Worm (Caenorhabditis elegans): ENCODE measurements around the gene M163.21.

DNA sequence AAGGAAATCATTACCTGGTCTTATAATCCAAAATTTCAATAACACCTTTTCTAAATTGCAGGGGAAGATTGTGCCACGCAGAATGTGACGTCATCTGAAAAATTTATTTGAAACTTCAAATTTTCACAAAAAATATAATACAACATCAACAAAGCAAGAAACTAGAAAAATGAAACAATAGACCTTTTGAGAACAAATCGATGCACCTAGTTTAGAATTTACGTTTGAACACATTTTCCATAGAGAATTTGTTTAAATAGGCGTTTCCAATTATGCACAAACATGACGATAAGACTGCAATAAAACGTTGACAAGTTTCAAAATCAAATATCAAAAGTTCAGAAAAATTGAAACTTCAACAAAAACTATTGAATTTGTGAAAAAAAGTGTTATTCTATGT, 46.2 kb downstream of the M163.21 start, which contains the start of gene fbxa-141:
- no peak for TF ChIP-seq lin-39 (tag; optimal IDR thresholded peaks at IDR 0.05)
- TF ChIP-seq nhr-11 (tag; optimal IDR thresholded peaks at IDR 0.05) = no peak
- TF ChIP-seq dmd-8 (GFP tag; IDR thresholded peaks at IDR 0.05) = no peak
